Fruit fly (Drosophila melanogaster): ENCODE measurements around the gene CG7246.

CG7246 gene

DNA sequence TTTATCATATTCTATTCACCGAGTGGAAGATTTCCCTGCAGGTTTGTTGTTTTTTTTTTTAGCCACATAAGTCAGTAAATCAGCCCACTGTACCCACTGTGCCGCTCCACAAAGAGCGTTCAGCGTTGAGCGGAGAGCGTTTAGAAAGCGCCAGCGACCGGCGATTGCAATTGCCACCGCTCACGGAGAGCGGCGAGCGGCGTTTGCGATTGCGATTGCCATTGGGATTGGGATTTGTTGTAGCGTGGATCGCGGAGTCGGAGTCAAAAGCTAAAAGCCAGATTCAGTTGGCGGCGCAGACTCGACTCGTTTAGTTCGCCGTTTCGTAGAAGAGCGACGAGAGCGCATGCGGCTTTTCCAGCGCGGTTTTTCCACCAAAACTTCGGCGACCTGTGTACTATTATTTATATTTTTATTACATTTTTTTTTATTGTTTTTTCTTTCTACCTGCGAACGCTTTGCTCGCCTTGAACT, 50.9 kb downstream of the CG7246 start, which contains the start of gene Nost (continued):
- TF ChIP-seq Doc3 (GFP tag; IDR thresholded peaks at IDR 0.05; ENCODE audit: partially characterized antibody) (peak; percentile 26; the same call in 1 of the 3 replicates), CG34376 (GFP tag; optimal IDR thresholded peaks at IDR 0.05) (no peak), amos (GFP tag; IDR thresholded peaks at IDR 0.05; ENCODE audit: partially characterized antibody) (no peak; the same call in 1 of the 2 replicates), CG4707 (GFP tag; optimal IDR thresholded peaks at IDR 0.05) (peak; percentile 68)

DNA sequence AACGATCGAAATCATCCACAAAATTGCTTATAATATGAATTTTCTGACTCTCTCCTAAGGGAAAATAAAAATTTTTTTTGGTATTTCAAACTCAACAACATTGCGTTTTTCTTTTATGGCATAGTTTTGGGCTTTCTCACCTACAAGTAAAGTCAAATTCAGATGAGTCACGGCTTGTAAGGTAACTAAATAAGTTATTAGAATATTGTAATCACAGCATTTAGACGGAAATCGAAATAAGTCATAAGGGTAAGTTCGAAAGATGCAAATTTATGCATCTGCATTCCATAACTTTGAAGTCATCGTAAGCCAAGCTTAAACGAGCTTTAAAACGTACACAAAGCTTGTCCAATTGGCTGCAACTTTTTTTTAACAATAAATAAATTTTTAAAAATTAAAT, 51.4 kb downstream of the CG7246 start:
- TF ChIP-seq kay (GFP tag; optimal IDR thresholded peaks at IDR 0.05) (peak; percentile 63), CTCF (GFP tag; optimal IDR thresholded peaks at IDR 0.05) (peak; percentile 31), CG3995 (GFP tag; optimal IDR thresholded peaks at IDR 0.05) (peak; percentile 89), br (optimal IDR thresholded peaks at IDR 0.05) (no peak)
